Worm (Caenorhabditis elegans) whole organism, midembryonic: ENCODE results near the gene ptb-1.

ENCODE experiments used
- T22C8.4 ChIP-seq: fragments of 200-800 bp; sonication (Bioruptor generic); IDR thresholded peaks from 2 replicates; pipeline ENCODE4 v1.3.6; 2022; ENCODE audit warnings: missing genetic modification characterization, missing compliant biosample characterization
- flt-1 ChIP-seq: fragments of 200-800 bp; sonication (Bioruptor generic); IDR thresholded peaks from 2 replicates; pipeline ENCODE4 v1.3.6; 2022; ENCODE audit warnings: missing genetic modification characterization, missing compliant biosample characterization
- klf-2 ChIP-seq: fragments of 200-800 bp; sonication (Bioruptor generic); conservative IDR thresholded peaks from 2 replicates; pipeline ENCODE4 v1.3.6; 2022; ENCODE audit warnings: missing genetic modification reagents, missing genetic modification characterization, missing compliant biosample characterization
- med-1 ChIP-seq: sonication (generic microtip); optimal IDR thresholded peaks from 2 replicates; lab custom pipeline; 2017; ENCODE audit warnings: missing genetic modification characterization, mild to moderate bottlenecking, missing compliant biosample characterization, antibody characterized with exemption, missing genetic modification reagents; ENCODE audit not compliant: insufficient read depth
- ref-1 ChIP-seq: fragments of 200-800 bp; sonication (Bioruptor generic); conservative IDR thresholded peaks from 2 replicates; pipeline ENCODE4 v1.3.6; 2022; ENCODE audit warnings: missing genetic modification reagents, missing genetic modification characterization, missing compliant biosample characterization
- tab-1 ChIP-seq: fragments of 200-800 bp; sonication (Bioruptor generic); IDR thresholded peaks from 2 replicates; pipeline ENCODE4 v1.3.6; 2022; ENCODE audit warnings: missing genetic modification characterization, missing compliant biosample characterization
- ztf-23 ChIP-seq: fragments of 200-800 bp; sonication (Bioruptor generic); IDR thresholded peaks from 2 replicates; pipeline ENCODE4 v1.3.6; 2022; ENCODE audit warnings: missing genetic modification reagents, missing genetic modification characterization, missing compliant biosample characterization

- TF ChIP-seq ztf-23 (GFP tag; lab: Robert Waterston, UW): no peak
- no peak for TF ChIP-seq ref-1 (GFP tag; lab: Robert Waterston, UW)
- TF ChIP-seq flt-1 (GFP tag; lab: Robert Waterston, UW): no peak
- TF ChIP-seq klf-2 (GFP tag; lab: Robert Waterston, UW): no peak
- no peak for TF ChIP-seq T22C8.4 (GFP tag; lab: Robert Waterston, UW)
- no peak for TF ChIP-seq med-1 (GFP tag; lab: Kevin White, UChicago)
- no peak for TF ChIP-seq tab-1
Observed at ce11 chrII:10730702-10731101, 55.3 kb downstream of the ptb-1 start.
